Worm (Caenorhabditis elegans): ENCODE measurements around the gene arrd-16.

DNA sequence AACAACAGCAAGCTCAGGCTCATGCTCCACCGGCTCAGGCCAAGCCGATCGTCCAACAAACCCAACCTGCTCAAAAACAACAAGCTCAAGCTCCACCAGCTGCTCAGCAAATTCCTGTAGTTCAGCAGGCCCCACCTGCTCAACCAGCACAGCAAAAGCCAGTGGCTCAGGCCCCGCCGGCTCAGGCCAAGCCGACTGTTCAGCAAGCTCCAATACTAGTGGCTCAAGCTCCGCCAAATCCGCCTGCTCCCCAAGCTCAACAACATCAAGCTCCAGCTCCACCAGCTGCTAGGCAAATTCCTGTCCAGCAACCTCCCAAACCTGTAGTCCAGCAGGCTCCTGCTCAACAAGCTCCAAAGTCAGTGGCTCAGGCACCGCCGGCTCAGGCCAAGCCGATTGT lies 14.7 kb upstream of the arrd-16 start:
- TF ChIP-seq skn-1 (tag; optimal IDR thresholded peaks at IDR 0.05) (no peak), unc-39 (tag; optimal IDR thresholded peaks at IDR 0.05) (no peak), nhr-77 (tag; optimal IDR thresholded peaks at IDR 0.05) (no peak), zag-1 (tag; optimal IDR thresholded peaks at IDR 0.05) (no peak), sea-2 (GFP tag; optimal IDR thresholded peaks at IDR 0.05) (no peak), nhr-11 (tag; optimal IDR thresholded peaks at IDR 0.05) (no peak), fos-1 (tag; optimal IDR thresholded peaks at IDR 0.05) (no peak), elt-1 (tag; optimal IDR thresholded peaks at IDR 0.05) (no peak), aly-2 (tag; optimal IDR thresholded peaks at IDR 0.05) (no peak), nhr-67 (tag; optimal IDR thresholded peaks at IDR 0.05) (no peak), pha-4 (tag; optimal IDR thresholded peaks at IDR 0.05) (no peak)

All from whole organism, L3 larva.